Worm (Caenorhabditis elegans): Measurements from ENCODE around the gene C37C3.2.

DNA sequence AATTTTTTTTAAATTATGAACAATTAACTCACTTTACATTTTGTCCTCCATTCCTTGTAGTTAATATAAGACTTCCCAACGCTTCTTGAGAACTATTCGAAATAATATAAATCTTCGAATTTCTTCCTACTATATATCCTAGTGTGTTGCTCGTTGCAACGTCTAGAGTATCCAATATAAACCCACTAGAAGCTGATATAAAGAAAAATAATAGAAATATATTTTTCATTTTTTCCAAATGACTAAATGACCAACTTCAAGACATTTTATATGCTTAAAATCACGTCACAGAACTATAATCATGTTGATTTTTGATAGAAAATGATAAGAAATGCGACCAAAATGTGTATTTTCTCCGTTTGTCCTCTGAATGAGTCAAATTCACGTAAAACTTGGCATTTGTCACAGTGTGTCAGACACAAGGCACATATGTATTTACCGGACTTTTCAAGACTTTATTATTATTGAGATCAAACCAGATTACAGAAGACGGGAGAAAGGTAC, 7.3 kb downstream of the C37C3.2 start, which contains the start of gene C37C3.10:
- TF ChIP-seq W03F9.2 (tag; optimal IDR thresholded peaks at IDR 0.05) (no peak), dao-5 (tag; optimal IDR thresholded peaks at IDR 0.05) (no peak)
